Fruit fly (Drosophila melanogaster): Measurements from ENCODE around the gene hzg.

The hzg gene

DNA sequence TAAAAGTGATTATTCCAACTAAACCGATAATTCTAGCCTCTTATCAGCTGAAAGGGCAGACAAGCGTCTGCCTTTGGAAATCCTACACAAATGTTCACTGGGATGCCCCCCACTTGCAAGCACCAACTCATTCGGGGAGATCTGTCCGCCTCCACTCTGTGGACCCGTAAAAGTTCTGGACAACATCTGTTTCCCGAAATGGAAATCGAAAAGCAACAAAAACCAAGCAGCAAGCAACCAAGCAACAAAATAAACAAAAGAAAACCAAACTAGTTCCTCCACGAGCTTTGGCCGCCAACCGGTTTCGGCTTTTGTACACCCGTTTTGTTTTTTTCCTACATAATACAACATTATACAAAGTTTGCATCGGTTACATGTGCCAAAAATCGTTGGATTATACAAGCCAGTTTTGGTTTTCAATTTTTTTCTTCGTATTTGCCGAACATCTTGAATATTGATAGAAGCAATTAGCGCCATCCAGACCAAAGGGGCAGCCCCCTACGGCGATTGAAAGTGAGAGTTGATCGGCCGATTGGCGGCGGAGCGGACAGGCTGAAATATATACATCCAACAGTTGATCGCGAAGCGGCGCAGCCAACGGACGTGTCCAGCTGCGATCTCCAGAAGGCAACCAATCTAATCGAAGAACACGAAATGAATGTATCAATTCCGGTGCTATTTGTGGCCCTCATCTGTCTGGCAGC lies 45.8 kb downstream of the hzg start, which contains the start of gene CG17032 (continued):
- TF ChIP-seq CG18599 (GFP tag; optimal IDR thresholded peaks at IDR 0.05) (no peak), CG11695 (GFP tag; IDR thresholded peaks at IDR 0.05) (peak; percentile 25; the same call in 1 of the 3 replicates), YL-1 (GFP tag; optimal IDR thresholded peaks at IDR 0.05) (no peak)

DNA sequence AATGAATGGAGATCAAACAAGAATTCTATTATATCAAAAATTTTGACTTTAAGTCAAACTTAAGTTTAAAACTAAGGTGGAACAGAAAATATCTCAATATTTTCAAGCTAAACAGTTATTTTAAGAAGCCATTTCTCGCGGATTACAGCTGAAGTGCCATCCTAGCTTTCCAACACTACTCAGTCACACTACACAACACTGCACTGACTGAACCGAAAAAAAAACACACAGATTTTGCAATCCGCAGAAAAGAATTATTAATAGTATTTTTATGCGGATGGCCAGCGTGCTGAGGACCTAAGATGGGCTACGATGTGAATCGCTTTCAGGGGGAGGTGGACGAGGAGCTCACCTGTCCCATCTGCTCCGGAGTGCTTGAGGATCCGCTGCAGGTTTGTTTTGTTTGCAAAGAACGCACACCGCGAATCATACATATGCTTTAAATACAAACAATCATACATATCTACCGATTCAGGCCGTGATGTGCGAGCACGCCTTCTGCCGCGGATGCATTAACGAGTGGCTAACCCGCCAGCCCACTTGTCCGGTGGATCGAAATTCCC lies 48.0 kb downstream of the hzg start, which contains the start of gene elgi:
Gene elgi (plus strand): TSS at position 103 of the 563 bp plus-strand sequence.
- no peak for TF ChIP-seq stc (GFP tag; IDR thresholded peaks at IDR 0.05)
- TF ChIP-seq Blimp-1 (GFP tag; optimal IDR thresholded peaks at IDR 0.05): no peak
- TF ChIP-seq HmgD (GFP tag; optimal IDR thresholded peaks at IDR 0.05): peak; percentile 63
- peak; percentile 58 for TF ChIP-seq pum (GFP tag; optimal IDR thresholded peaks at IDR 0.05)
- TF ChIP-seq CG10654 (GFP tag; optimal IDR thresholded peaks at IDR 0.05): peak; percentile 31
- TF ChIP-seq CG15601 (tag; optimal IDR thresholded peaks at IDR 0.05): no peak
- no peak for TF ChIP-seq sr (GFP tag; IDR thresholded peaks at IDR 0.05)
- peak; percentile 96 for TF ChIP-seq MBD-R2 (GFP tag; IDR thresholded peaks at IDR 0.05)
- TF ChIP-seq CG34376 (GFP tag; optimal IDR thresholded peaks at IDR 0.05): peak; percentile 67
- TF ChIP-seq chinmo (GFP tag; IDR thresholded peaks at IDR 0.05; ENCODE audit: partially characterized antibody): 0 out of 4 replicates have a peak, but pooled peaks have one; percentile 11
- no peak for TF ChIP-seq run (tag; optimal IDR thresholded peaks at IDR 0.05)
- TF ChIP-seq CG7745 (tag; optimal IDR thresholded peaks at IDR 0.05): no peak
- TF ChIP-seq psq (GFP tag; optimal IDR thresholded peaks at IDR 0.05): no peak
- peak; percentile 43 for TF ChIP-seq CG3281 (GFP tag; optimal IDR thresholded peaks at IDR 0.05)
- no peak for TF ChIP-seq cg (GFP tag; optimal IDR thresholded peaks at IDR 0.05)
- no peak for TF ChIP-seq odd (GFP tag; optimal IDR thresholded peaks at IDR 0.05)
- peak; percentile 75 for TF ChIP-seq CG12155 (GFP tag; optimal IDR thresholded peaks at IDR 0.05)
- peak; percentile 18 for TF ChIP-seq trem (tag; optimal IDR thresholded peaks at IDR 0.05)
- TF ChIP-seq CG6689 (GFP tag; IDR thresholded peaks at IDR 0.05): peak; percentile 28; the same call in 1 of the 2 replicates
- TF ChIP-seq Dll (GFP tag; IDR thresholded peaks at IDR 0.05; ENCODE audit: partially characterized antibody): no peak
- peak; percentile 76 for TF ChIP-seq CG7786 (GFP tag; optimal IDR thresholded peaks at IDR 0.05)
- TF ChIP-seq CG32772 (GFP tag; IDR thresholded peaks at IDR 0.05): peak; percentile 81
- TF ChIP-seq mld (GFP tag; IDR thresholded peaks at IDR 0.05; ENCODE audit: partially characterized antibody): no peak
- peak; percentile 41 for TF ChIP-seq Meics (GFP tag; optimal IDR thresholded peaks at IDR 0.05)
- peak; percentile 62 for TF ChIP-seq CG17385 (GFP tag; optimal IDR thresholded peaks at IDR 0.05)
- peak; percentile 96 for TF ChIP-seq sqz (GFP tag; optimal IDR thresholded peaks at IDR 0.05)
- no peak for TF ChIP-seq Lim3 (GFP tag; IDR thresholded peaks at IDR 0.05)
- peak; percentile 89 for TF ChIP-seq stwl (tag; optimal IDR thresholded peaks at IDR 0.05)
- peak; percentile 51 for TF ChIP-seq CG3163 (GFP tag; optimal IDR thresholded peaks at IDR 0.05)
- TF ChIP-seq Awh (GFP tag; IDR thresholded peaks at IDR 0.05): no peak
- peak; percentile 43 for TF ChIP-seq Max (GFP tag; optimal IDR thresholded peaks at IDR 0.05)
- TF ChIP-seq exex (tag; optimal IDR thresholded peaks at IDR 0.05): no peak
- TF ChIP-seq CG11560 (tag; IDR thresholded peaks at IDR 0.05): no peak
- no peak for TF ChIP-seq CG3726 (GFP tag; IDR thresholded peaks at IDR 0.05)
- TF ChIP-seq pfk (GFP tag; optimal IDR thresholded peaks at IDR 0.05): no peak
- no peak for TF ChIP-seq CG6854 (GFP tag; optimal IDR thresholded peaks at IDR 0.05)
- 0 out of 2 replicates have a peak, but pooled peaks have one; percentile 23 for TF ChIP-seq cas (GFP tag; IDR thresholded peaks at IDR 0.05)
- TF ChIP-seq Lpt (GFP tag; optimal IDR thresholded peaks at IDR 0.05): no peak
- TF ChIP-seq schlank (tag; optimal IDR thresholded peaks at IDR 0.05): peak; percentile 11
- no peak for TF ChIP-seq D (optimal IDR thresholded peaks at IDR 0.05)
- no peak for TF ChIP-seq D (GFP tag; optimal IDR thresholded peaks at IDR 0.05)
- TF ChIP-seq Dp (GFP tag; optimal IDR thresholded peaks at IDR 0.05): peak; percentile 8
- no peak for TF ChIP-seq Lhr (GFP tag; optimal IDR thresholded peaks at IDR 0.05)
- TF ChIP-seq Xrp1 (GFP tag; IDR thresholded peaks at IDR 0.05): peak; percentile 65
